Worm (Caenorhabditis elegans) whole organism, late embryonic: Measurements from ENCODE around the gene Y7A5A.2.

Experiments
- C08G9.2 ChIP-seq: sonication (generic microtip); optimal IDR thresholded peaks from 2 replicates; lab custom pipeline; 2016; ENCODE audit warnings: mild to moderate bottlenecking, missing genetic modification characterization, moderate library complexity, missing compliant biosample characterization
- C38D4.7 ChIP-seq: fragments of 200-800 bp; sonication (Bioruptor generic); optimal IDR thresholded peaks from 2 replicates; lab custom pipeline; 2018; ENCODE audit warnings: mild to moderate bottlenecking, missing genetic modification characterization, moderate library complexity, missing compliant biosample characterization
- K02D7.2 ChIP-seq: sonication (generic microtip); optimal IDR thresholded peaks from 2 replicates; lab custom pipeline; 2017; ENCODE audit warnings: mild to moderate bottlenecking, missing genetic modification characterization, missing compliant biosample characterization
- K09A11.1 ChIP-seq: sonication (generic microtip); optimal IDR thresholded peaks from 2 replicates; lab custom pipeline; 2017; ENCODE audit warnings: antibody characterized with exemption, mild to moderate bottlenecking, missing genetic modification characterization, missing compliant biosample characterization; ENCODE audit not compliant: insufficient read depth
- T23F11.4 ChIP-seq: fragments of 200-800 bp; sonication (Bioruptor generic); optimal IDR thresholded peaks from 2 replicates; lab custom pipeline; 2018; ENCODE audit warnings: mild to moderate bottlenecking, missing genetic modification characterization, missing compliant biosample characterization
- ama-1 ChIP-seq: fragments of 150-350 bp; optimal IDR thresholded peaks from 2 replicates; lab custom pipeline; 2014
- ceh-14 ChIP-seq: sonication (generic microtip); optimal IDR thresholded peaks from 2 replicates; lab custom pipeline; 2016; ENCODE audit warnings: missing genotype, missing genetic modification characterization, missing compliant biosample characterization
- ceh-18 ChIP-seq: sonication (generic microtip); optimal IDR thresholded peaks from 2 replicates; lab custom pipeline; 2016; ENCODE audit warnings: missing genetic modification characterization, missing compliant biosample characterization
- ceh-22 ChIP-seq: sonication (generic microtip); optimal IDR thresholded peaks from 2 replicates; lab custom pipeline; 2017; ENCODE audit warnings: missing biosample characterization, missing genetic modification characterization
- ceh-24 ChIP-seq: sonication (generic microtip); optimal IDR thresholded peaks from 2 replicates; lab custom pipeline; 2016; ENCODE audit warnings: mild to moderate bottlenecking, missing genetic modification characterization, missing compliant biosample characterization
- ceh-30 ChIP-seq: fragments of 150-350 bp; optimal IDR thresholded peaks from 2 replicates; lab custom pipeline; 2014; ENCODE audit warnings: missing biosample characterization, missing genetic modification characterization
- ceh-31 ChIP-seq: sonication (generic microtip); optimal IDR thresholded peaks from 2 replicates; lab custom pipeline; 2016; ENCODE audit warnings: missing genetic modification characterization, missing compliant biosample characterization
- ceh-34 ChIP-seq: sonication (generic microtip); optimal IDR thresholded peaks from 2 replicates; lab custom pipeline; 2016; ENCODE audit warnings: mild to moderate bottlenecking, missing genetic modification characterization, missing compliant biosample characterization
- ceh-45 ChIP-seq: fragments of 200-800 bp; sonication (Bioruptor generic); IDR thresholded peaks from 2 replicates; pipeline ENCODE4 v1.3.6; 2022; ENCODE audit warnings: missing genetic modification reagents, missing genetic modification characterization, missing compliant biosample characterization
- ceh-48 ChIP-seq: sonication (generic microtip); optimal IDR thresholded peaks from 2 replicates; lab custom pipeline; 2016; ENCODE audit warnings: missing genetic modification characterization, inconsistent platforms, missing compliant biosample characterization
- ceh-6 ChIP-seq: fragments of 200-800 bp; sonication (Bioruptor generic); optimal IDR thresholded peaks from 2 replicates; lab custom pipeline; 2018; ENCODE audit warnings: mild to moderate bottlenecking, missing genetic modification characterization, missing compliant biosample characterization
- ceh-9 ChIP-seq: sonication (generic microtip); optimal IDR thresholded peaks from 2 replicates; lab custom pipeline; 2016; ENCODE audit warnings: mild to moderate bottlenecking, missing genetic modification characterization, inconsistent platforms, missing compliant biosample characterization
- dve-1 ChIP-seq: sonication (generic microtip); optimal IDR thresholded peaks from 2 replicates; lab custom pipeline; 2017; ENCODE audit warnings: antibody characterized with exemption, mild to moderate bottlenecking, missing genetic modification characterization, missing compliant biosample characterization
- elt-2 ChIP-seq: sonication (generic microtip); optimal IDR thresholded peaks from 2 replicates; lab custom pipeline; 2016; ENCODE audit warnings: missing genetic modification reagents, missing genetic modification characterization, missing compliant biosample characterization
- ets-4 ChIP-seq: sonication (generic microtip); optimal IDR thresholded peaks from 2 replicates; lab custom pipeline; 2016; ENCODE audit warnings: missing genetic modification characterization, missing compliant biosample characterization
- fkh-10 ChIP-seq: fragments of 150-350 bp; optimal IDR thresholded peaks from 2 replicates; lab custom pipeline; 2014; ENCODE audit warnings: missing biosample characterization, missing genetic modification reagents, missing genetic modification characterization
- fkh-6 ChIP-seq: sonication (generic microtip); optimal IDR thresholded peaks from 2 replicates; lab custom pipeline; 2016; ENCODE audit warnings: missing genetic modification characterization, missing compliant biosample characterization
- hlh-30 ChIP-seq: sonication (generic microtip); optimal IDR thresholded peaks from 2 replicates; lab custom pipeline; 2017; ENCODE audit warnings: antibody characterized with exemption, missing genetic modification characterization, missing compliant biosample characterization; ENCODE audit not compliant: insufficient read depth
- hlh-6 ChIP-seq: sonication (generic microtip); optimal IDR thresholded peaks from 2 replicates; lab custom pipeline; 2016; ENCODE audit warnings: missing genotype, missing genetic modification characterization, missing compliant biosample characterization
- madf-2 ChIP-seq: sonication (generic microtip); optimal IDR thresholded peaks from 2 replicates; lab custom pipeline; 2017; ENCODE audit warnings: missing genetic modification characterization, missing compliant biosample characterization
- nfya-1 ChIP-seq: sonication (generic microtip); optimal IDR thresholded peaks from 2 replicates; lab custom pipeline; 2017; ENCODE audit warnings: missing genetic modification characterization, mild to moderate bottlenecking, missing compliant biosample characterization, antibody characterized with exemption, moderate library complexity
- nhr-11 ChIP-seq: fragments of 150-350 bp; optimal IDR thresholded peaks from 2 replicates; lab custom pipeline; 2014; ENCODE audit warnings: missing biosample characterization, missing genetic modification characterization
- nhr-232 ChIP-seq: sonication (generic microtip); optimal IDR thresholded peaks from 2 replicates; lab custom pipeline; 2016; ENCODE audit warnings: missing genetic modification characterization, missing compliant biosample characterization
- odd-2 ChIP-seq: sonication (generic microtip); optimal IDR thresholded peaks from 2 replicates; lab custom pipeline; 2017; ENCODE audit warnings: antibody characterized with exemption, mild to moderate bottlenecking, missing genetic modification characterization, missing compliant biosample characterization
- pag-3 ChIP-seq: sonication (generic microtip); optimal IDR thresholded peaks from 2 replicates; lab custom pipeline; 2016; ENCODE audit warnings: missing compliant biosample characterization, missing genetic modification characterization, borderline replicate concordance
- pat-9 ChIP-seq: fragments of 200-800 bp; sonication (Bioruptor generic); optimal IDR thresholded peaks from 2 replicates; lab custom pipeline; 2018; ENCODE audit warnings: mild to moderate bottlenecking, missing genetic modification characterization, moderate library complexity, missing compliant biosample characterization
- pax-1 ChIP-seq: fragments of 150-350 bp; optimal IDR thresholded peaks from 2 replicates; lab custom pipeline; 2014; ENCODE audit warnings: missing biosample characterization, missing genetic modification characterization
- pqm-1 ChIP-seq: sonication (generic microtip); optimal IDR thresholded peaks from 2 replicates; lab custom pipeline; 2016; ENCODE audit warnings: missing genetic modification characterization, missing compliant biosample characterization
- pros-1 ChIP-seq: fragments of 150-350 bp; optimal IDR thresholded peaks from 2 replicates; lab custom pipeline; 2014; ENCODE audit warnings: missing biosample characterization, missing genetic modification reagents, missing genetic modification characterization
- ref-2 ChIP-seq: sonication (generic microtip); optimal IDR thresholded peaks from 2 replicates; lab custom pipeline; 2016; ENCODE audit warnings: missing genetic modification characterization, missing compliant biosample characterization
- rnt-1 ChIP-seq: sonication (generic microtip); optimal IDR thresholded peaks from 2 replicates; lab custom pipeline; 2016; ENCODE audit warnings: missing genetic modification characterization, missing compliant biosample characterization
- sdc-2 ChIP-seq: sonication (generic microtip); optimal IDR thresholded peaks from 2 replicates; lab custom pipeline; 2016; ENCODE audit warnings: missing genotype, missing genetic modification characterization, missing compliant biosample characterization
- sox-2 ChIP-seq: fragments of 200-800 bp; sonication (Bioruptor generic); IDR thresholded peaks from 2 replicates; pipeline ENCODE4 v1.3.6; 2022; ENCODE audit warnings: missing genetic modification reagents, missing genetic modification characterization, missing compliant biosample characterization
- sox-4 ChIP-seq: sonication (generic microtip); optimal IDR thresholded peaks from 2 replicates; lab custom pipeline; 2017; ENCODE audit warnings: mild to moderate bottlenecking, missing genetic modification characterization, inconsistent platforms, missing compliant biosample characterization
- syd-9 ChIP-seq: sonication (generic microtip); optimal IDR thresholded peaks from 2 replicates; lab custom pipeline; 2016; ENCODE audit warnings: mild to moderate bottlenecking, missing genetic modification characterization, moderate library complexity, missing compliant biosample characterization
- tbx-2 ChIP-seq: sonication (generic microtip); optimal IDR thresholded peaks from 2 replicates; lab custom pipeline; 2016; ENCODE audit warnings: missing genetic modification characterization, missing compliant biosample characterization
- tbx-7 ChIP-seq: sonication (generic microtip); optimal IDR thresholded peaks from 2 replicates; lab custom pipeline; 2016; ENCODE audit warnings: missing genotype, missing genetic modification characterization, missing compliant biosample characterization
- ttx-3 ChIP-seq: sonication (generic microtip); optimal IDR thresholded peaks from 2 replicates; lab custom pipeline; 2016; ENCODE audit warnings: missing genetic modification reagents, missing genetic modification characterization, missing compliant biosample characterization
- unc-42 ChIP-seq: sonication (generic microtip); optimal IDR thresholded peaks from 2 replicates; lab custom pipeline; 2016; ENCODE audit warnings: missing genotype, missing genetic modification characterization, missing compliant biosample characterization
- unc-55 ChIP-seq: sonication (generic microtip); optimal IDR thresholded peaks from 2 replicates; lab custom pipeline; 2017; ENCODE audit warnings: missing biosample characterization, missing genetic modification reagents, missing genetic modification characterization
- unc-86 ChIP-seq: sonication (generic microtip); optimal IDR thresholded peaks from 2 replicates; lab custom pipeline; 2016; ENCODE audit warnings: missing genetic modification characterization, missing compliant biosample characterization
- zip-5 ChIP-seq: sonication (generic microtip); optimal IDR thresholded peaks from 2 replicates; lab custom pipeline; 2016; ENCODE audit warnings: missing genetic modification characterization, missing compliant biosample characterization

Y7A5A.2 gene

DNA sequence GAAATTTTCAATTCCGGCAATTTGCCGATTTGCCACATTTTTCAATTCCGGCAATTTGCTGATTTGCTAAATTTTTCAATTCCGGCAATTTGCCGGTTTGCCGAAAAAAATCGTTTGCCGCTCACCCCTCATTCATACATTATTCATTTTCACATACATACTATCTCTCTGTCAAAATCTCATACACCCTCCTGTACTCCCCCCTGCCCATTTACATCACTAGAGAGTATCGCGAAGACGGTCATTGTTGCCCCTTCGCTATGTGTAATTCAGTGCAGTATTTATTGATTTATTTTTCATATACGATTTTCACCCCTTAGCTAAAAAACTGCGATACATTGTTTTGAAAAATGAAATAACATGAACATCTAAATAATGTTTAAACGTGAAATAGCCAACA is 36.1 kb downstream of the Y7A5A.2 start:
- TF ChIP-seq syd-9 (tag; lab: Kevin White, UChicago) (no peak), fkh-6 (tag; lab: Kevin White, UChicago) (no peak), ceh-34 (no peak), ceh-30 (tag; lab: Kevin White, UChicago) (no peak), unc-42 (tag; lab: Kevin White, UChicago) (no peak), fkh-10 (GFP tag; lab: Kevin White, UChicago) (no peak), pax-1 (tag; lab: Kevin White, UChicago) (no peak), ceh-22 (tag; lab: Kevin White, UChicago) (no peak), sox-2 (GFP tag; lab: Robert Waterston, UW) (peak; percentile 16; the same call in 1 of the 2 replicates), pros-1 (tag; lab: Kevin White, UChicago) (no peak), ceh-31 (tag; lab: Kevin White, UChicago) (peak; percentile 31), K02D7.2 (tag; lab: Kevin White, UChicago) (no peak), tbx-7 (tag; lab: Kevin White, UChicago) (no peak), hlh-30 (tag; lab: Kevin White, UChicago) (no peak), unc-86 (no peak), unc-55 (GFP tag; lab: Kevin White, UChicago) (no peak), ceh-45 (GFP tag; lab: Robert Waterston, UW) (no peak), zip-5 (no peak), T23F11.4 (GFP tag; lab: Kevin White, UChicago) (no peak), ceh-48 (tag; lab: Kevin White, UChicago) (peak; percentile 63), pqm-1 (tag; lab: Kevin White, UChicago) (no peak), tbx-2 (tag; lab: Kevin White, UChicago) (no peak), elt-2 (tag; lab: Kevin White, UChicago) (no peak), ceh-18 (no peak), ama-1 (lab: Kevin White, UChicago) (no peak), nfya-1 (tag; lab: Kevin White, UChicago) (peak; percentile 41), ceh-9 (tag; lab: Kevin White, UChicago) (no peak), madf-2 (tag; lab: Kevin White, UChicago) (no peak), pag-3 (tag; lab: Kevin White, UChicago) (no peak), dve-1 (tag; lab: Kevin White, UChicago) (peak; percentile 21), ceh-24 (no peak), hlh-6 (no peak), K09A11.1 (no peak), ttx-3 (tag; lab: Kevin White, UChicago) (no peak), ceh-14 (tag; lab: Kevin White, UChicago) (no peak), ceh-6 (GFP tag; lab: Kevin White, UChicago) (no peak), ref-2 (tag; lab: Kevin White, UChicago) (no peak), C38D4.7 (GFP tag; lab: Kevin White, UChicago) (no peak), rnt-1 (tag; lab: Kevin White, UChicago) (no peak), sox-4 (no peak), odd-2 (no peak), nhr-11 (tag; lab: Kevin White, UChicago) (no peak), sdc-2 (tag; lab: Kevin White, UChicago) (peak; percentile 98), C08G9.2 (no peak), nhr-232 (tag; lab: Kevin White, UChicago) (no peak), pat-9 (tag; lab: Kevin White, UChicago) (no peak), ets-4 (no peak)
- TF ChIP-seq, all 69 proteins: peak for 6
